Fruit fly (Drosophila melanogaster) whole organism, prepupa: ENCODE data around the gene CG31789.
A peak's percentile ranks its signal among the peaks of the same experiment; 100 is the strongest.

ENCODE experiments used
- Blimp-1 ChIP-seq: fragments of 200-800 bp; sonication (Bioruptor generic); optimal IDR thresholded peaks from 3 replicates; lab custom pipeline; 2017; ENCODE audit warnings: missing biosample characterization, missing genetic modification characterization, mild to moderate bottlenecking, moderate library complexity, missing genetic modification reagents
- CG10669 ChIP-seq: fragments of 200-800 bp; sonication (Bioruptor generic); optimal IDR thresholded peaks from 3 replicates; lab custom pipeline; 2018; ENCODE audit warnings: missing biosample characterization, mild to moderate bottlenecking, missing genetic modification characterization, moderate library complexity
- CG11762 ChIP-seq: fragments of 200-800 bp; sonication (Bioruptor generic); optimal IDR thresholded peaks from 3 replicates; lab custom pipeline; 2016; ENCODE audit warnings: missing biosample characterization, missing genetic modification characterization; ENCODE audit not compliant: insufficient read depth
- CG15336 ChIP-seq: fragments of 200-800 bp; sonication (Bioruptor generic); IDR thresholded peaks from 2 replicates; pipeline ENCODE4 v1.3.6; 2022; ENCODE audit warnings: missing biosample characterization, missing genetic modification characterization
- CG16779 ChIP-seq: fragments of 200-800 bp; sonication (Bioruptor generic); optimal IDR thresholded peaks from 3 replicates; lab custom pipeline; 2017; ENCODE audit warnings: missing biosample characterization, mild to moderate bottlenecking, missing genetic modification characterization
- CG31627 ChIP-seq: fragments of 200-800 bp; sonication (Bioruptor generic); optimal IDR thresholded peaks from 3 replicates; lab custom pipeline; 2016; ENCODE audit warnings: missing biosample characterization, missing genetic modification characterization
- CG32006 ChIP-seq: fragments of 200-800 bp; sonication (Bioruptor generic); optimal IDR thresholded peaks from 3 replicates; lab custom pipeline; 2017; ENCODE audit warnings: missing biosample characterization, mild to moderate bottlenecking, missing genetic modification characterization
- CG34406 ChIP-seq: fragments of 200-800 bp; sonication (Bioruptor generic); optimal IDR thresholded peaks from 3 replicates; lab custom pipeline; 2016; ENCODE audit warnings: missing biosample characterization, missing genetic modification characterization
- CG3919 ChIP-seq: fragments of 200-800 bp; sonication (Bioruptor generic); optimal IDR thresholded peaks from 3 replicates; lab custom pipeline; 2016; ENCODE audit warnings: missing biosample characterization, missing genetic modification characterization
- CG6792 ChIP-seq: fragments of 200-800 bp; sonication (Bioruptor generic); optimal IDR thresholded peaks from 3 replicates; lab custom pipeline; 2016; ENCODE audit warnings: missing biosample characterization, missing genetic modification characterization
- CG6808 ChIP-seq: fragments of 200-800 bp; sonication (Bioruptor generic); optimal IDR thresholded peaks from 3 replicates; lab custom pipeline; 2017; ENCODE audit warnings: missing biosample characterization, missing genetic modification characterization, mild to moderate bottlenecking, moderate library complexity, missing genetic modification reagents
- CG7368 ChIP-seq: fragments of 200-800 bp; sonication (Bioruptor generic); optimal IDR thresholded peaks from 3 replicates; lab custom pipeline; 2016; ENCODE audit warnings: missing biosample characterization, missing genetic modification characterization
- CG8319 ChIP-seq: fragments of 200-800 bp; sonication (Bioruptor generic); optimal IDR thresholded peaks from 3 replicates; lab custom pipeline; 2016; ENCODE audit warnings: missing biosample characterization, missing genetic modification characterization
- Eip75B ChIP-seq: fragments of 200-800 bp; sonication (Bioruptor generic); optimal IDR thresholded peaks from 3 replicates; lab custom pipeline; 2016; ENCODE audit warnings: missing biosample characterization, missing genetic modification characterization
- Eip78C ChIP-seq: fragments of 200-800 bp; sonication (Bioruptor generic); peaks from one replicate; lab custom pipeline; 2016; ENCODE audit warnings: missing biosample characterization, missing genetic modification characterization
- Eip93F ChIP-seq: fragments of 200-800 bp; sonication (Bioruptor generic); optimal IDR thresholded peaks from 2 replicates; lab custom pipeline; 2016; ENCODE audit warnings: missing biosample characterization, mild to moderate bottlenecking, missing genetic modification characterization
- OdsH ChIP-seq: fragments of 200-800 bp; sonication (Bioruptor generic); optimal IDR thresholded peaks from 3 replicates; lab custom pipeline; 2016; ENCODE audit warnings: missing biosample characterization, missing genetic modification characterization
- Sox14 ChIP-seq: fragments of 200-800 bp; sonication (Bioruptor generic); optimal IDR thresholded peaks from 3 replicates; lab custom pipeline; 2016; ENCODE audit warnings: missing biosample characterization, missing genetic modification characterization
- acj6 ChIP-seq: fragments of 200-800 bp; sonication (Bioruptor generic); optimal IDR thresholded peaks from 3 replicates; lab custom pipeline; 2016; ENCODE audit warnings: missing biosample characterization, missing genetic modification characterization
- esn ChIP-seq: fragments of 200-800 bp; sonication (Bioruptor generic); optimal IDR thresholded peaks from 2 replicates; lab custom pipeline; 2016; ENCODE audit warnings: missing biosample characterization, mild to moderate bottlenecking, missing genetic modification characterization, moderate library complexity
- fd59A ChIP-seq: fragments of 200-800 bp; sonication (Bioruptor generic); optimal IDR thresholded peaks from 2 replicates; lab custom pipeline; 2017; ENCODE audit warnings: missing biosample characterization, mild to moderate bottlenecking, missing genetic modification characterization, missing genetic modification reagents
- fd85E ChIP-seq: fragments of 200-800 bp; sonication (Bioruptor generic); optimal IDR thresholded peaks from 3 replicates; lab custom pipeline; 2016; ENCODE audit warnings: missing biosample characterization, missing genetic modification characterization
- fkh ChIP-seq: fragments of 200-800 bp; sonication (Bioruptor generic); optimal IDR thresholded peaks from 3 replicates; lab custom pipeline; 2017; ENCODE audit warnings: missing biosample characterization, mild to moderate bottlenecking, missing genetic modification characterization, moderate library complexity
- net ChIP-seq: fragments of 200-800 bp; sonication (Bioruptor generic); optimal IDR thresholded peaks from 3 replicates; lab custom pipeline; 2016; ENCODE audit warnings: missing biosample characterization, missing genetic modification characterization
- salr ChIP-seq, 2 experiments: fragments of 200-800 bp; sonication (Bioruptor generic); optimal IDR thresholded peaks; 3 replicates each; lab custom pipeline; 2016 to 2018; ENCODE audit warnings: missing biosample characterization in 2 of 2, missing genetic modification characterization in 2 of 2, mild to moderate bottlenecking in 1 of 2
- spab ChIP-seq: fragments of 200-800 bp; sonication (Bioruptor generic); optimal IDR thresholded peaks from 2 replicates; lab custom pipeline; 2017; ENCODE audit warnings: missing biosample characterization, mild to moderate bottlenecking, missing genetic modification characterization, missing genetic modification reagents
- svp ChIP-seq: fragments of 200-800 bp; sonication (Bioruptor generic); peaks from one replicate; lab custom pipeline; 2016; ENCODE audit warnings: missing biosample characterization, missing genetic modification characterization

CG31789 gene

dm6 chr2L:18653328-18653675 lies 47.6 kb downstream of the CG31789 start (continued):
- TF ChIP-seq CG7368 (GFP tag; lab: Kevin White, UChicago) (peak; percentile 73), Eip75B (GFP tag; lab: Kevin White, UChicago) (peak; percentile 76), CG34406 (GFP tag; lab: Kevin White, UChicago) (peak; percentile 82), CG8319 (peak; percentile 78), CG6808 (GFP tag; lab: Kevin White, UChicago) (peak; percentile 73), CG6792 (GFP tag; lab: Kevin White, UChicago) (peak; percentile 76), CG15336 (GFP tag; lab: Robert Waterston, UW) (peak; percentile 68; the same call in 1 of the 2 replicates), CG11762 (peak; percentile 75), fd59A (GFP tag; lab: Kevin White, UChicago) (peak; percentile 70), svp (GFP tag; lab: Kevin White, UChicago) (peak; percentile 97), spab (GFP tag; lab: Kevin White, UChicago) (peak; percentile 79), CG32006 (GFP tag; lab: Kevin White, UChicago) (peak; percentile 67), Sox14 (GFP tag; lab: Kevin White, UChicago) (peak; percentile 84), acj6 (GFP tag; lab: Kevin White, UChicago) (peak; percentile 83), fd85E (GFP tag; lab: Kevin White, UChicago) (no peak), Eip78C (GFP tag; lab: Kevin White, UChicago) (peak; percentile 97), Eip93F (peak; percentile 61), CG10669 (GFP tag; lab: Kevin White, UChicago) (peak; percentile 85), esn (GFP tag; lab: Kevin White, UChicago) (peak; percentile 90), fkh (GFP tag; lab: Kevin White, UChicago) (no peak), CG3919 (GFP tag; lab: Kevin White, UChicago) (peak; percentile 86), Blimp-1 (GFP tag; lab: Kevin White, UChicago) (peak; percentile 60), net (peak; percentile 78), salr (GFP tag; optimal IDR thresholded peaks at IDR 0.05; lab: Kevin White, UChicago) (peak; percentile 43 to 62), OdsH (GFP tag; lab: Kevin White, UChicago) (peak; percentile 80), CG31627 (peak; percentile 83), CG16779 (tag; lab: Kevin White, UChicago) (no peak)
- TF ChIP-seq, all 60 proteins: peak for 52
